Worm (Caenorhabditis elegans) whole organism, midembryonic: Measurements from ENCODE around the gene smrc-1.

Experiments used
- T22C8.4 ChIP-seq: fragments of 200-800 bp; sonication (Bioruptor generic); IDR thresholded peaks from 2 replicates; pipeline ENCODE4 v1.3.6; 2022; ENCODE audit warnings: missing genetic modification characterization, missing compliant biosample characterization
- flt-1 ChIP-seq: fragments of 200-800 bp; sonication (Bioruptor generic); IDR thresholded peaks from 2 replicates; pipeline ENCODE4 v1.3.6; 2022; ENCODE audit warnings: missing genetic modification characterization, missing compliant biosample characterization
- ref-1 ChIP-seq: fragments of 200-800 bp; sonication (Bioruptor generic); conservative IDR thresholded peaks from 2 replicates; pipeline ENCODE4 v1.3.6; 2022; ENCODE audit warnings: missing genetic modification reagents, missing genetic modification characterization, missing compliant biosample characterization
- tab-1 ChIP-seq: fragments of 200-800 bp; sonication (Bioruptor generic); IDR thresholded peaks from 2 replicates; pipeline ENCODE4 v1.3.6; 2022; ENCODE audit warnings: missing genetic modification characterization, missing compliant biosample characterization

- no peak for TF ChIP-seq tab-1 (GFP tag; lab: Robert Waterston, UW)
- TF ChIP-seq T22C8.4: no peak
- TF ChIP-seq ref-1 (GFP tag; lab: Robert Waterston, UW): no peak
- TF ChIP-seq flt-1 (GFP tag; lab: Robert Waterston, UW): no peak
Observed at ce11 chrIII:6381584-6382391, 9.0 kb upstream of the smrc-1 start, which contains the start of gene znf-622.
